Worm (Caenorhabditis elegans) whole organism, mixed stage, embryonic: ENCODE results near the gene unc-53.
A peak's percentile ranks its signal among the peaks of the same experiment; 100 is the strongest.

Experiments used
- M03D4.4 ChIP-seq: sonication (generic microtip); optimal IDR thresholded peaks from 2 replicates; lab custom pipeline; 2017; ENCODE audit warnings: mild to moderate bottlenecking, missing genetic modification characterization, missing compliant biosample characterization
- bed-3 ChIP-seq: fragments of 200-800 bp; sonication (Bioruptor generic); optimal IDR thresholded peaks from 3 replicates; lab custom pipeline; 2018; ENCODE audit warnings: mild to moderate bottlenecking, missing genetic modification characterization, moderate library complexity, missing compliant biosample characterization
- blmp-1 ChIP-seq: fragments of 150-350 bp; optimal IDR thresholded peaks from 2 replicates; lab custom pipeline; 2014; ENCODE audit warnings: missing biosample characterization, missing genetic modification characterization
- ceh-39 ChIP-seq: fragments of 150-350 bp; optimal IDR thresholded peaks from 2 replicates; lab custom pipeline; 2014; ENCODE audit warnings: missing biosample characterization, missing genetic modification characterization
- ceh-43 ChIP-seq: fragments of 200-800 bp; sonication (Bioruptor generic); optimal IDR thresholded peaks from 2 replicates; lab custom pipeline; 2018; ENCODE audit warnings: mild to moderate bottlenecking, missing genetic modification characterization, moderate library complexity, missing compliant biosample characterization
- ceh-83 ChIP-seq: fragments of 200-800 bp; sonication (Bioruptor generic); optimal IDR thresholded peaks from 2 replicates; lab custom pipeline; 2018; ENCODE audit warnings: mild to moderate bottlenecking, missing genetic modification characterization, missing compliant biosample characterization
- ces-1 ChIP-seq: fragments of 150-350 bp; optimal IDR thresholded peaks from 2 replicates; lab custom pipeline; 2014; ENCODE audit warnings: missing biosample characterization, missing genetic modification reagents, missing genetic modification characterization
- drap-1 ChIP-seq: fragments of 200-800 bp; sonication (Bioruptor generic); optimal IDR thresholded peaks from 3 replicates; lab custom pipeline; 2018; ENCODE audit warnings: mild to moderate bottlenecking, missing genetic modification characterization, missing compliant biosample characterization
- elt-1 ChIP-seq: sonication (generic microtip); optimal IDR thresholded peaks from 2 replicates; lab custom pipeline; 2017; ENCODE audit warnings: missing genetic modification characterization, mild to moderate bottlenecking, missing compliant biosample characterization, antibody characterized with exemption, moderate library complexity, borderline replicate concordance; ENCODE audit not compliant: insufficient read depth
- elt-3 ChIP-seq: fragments of 150-350 bp; optimal IDR thresholded peaks from 2 replicates; lab custom pipeline; 2014; ENCODE audit warnings: missing biosample characterization, missing genetic modification characterization
- flh-1 ChIP-seq: fragments of 200-800 bp; sonication (Bioruptor generic); optimal IDR thresholded peaks from 2 replicates; lab custom pipeline; 2018; ENCODE audit warnings: mild to moderate bottlenecking, missing genetic modification characterization, moderate library complexity, missing compliant biosample characterization
- ham-2 ChIP-seq: fragments of 200-800 bp; sonication (Bioruptor generic); optimal IDR thresholded peaks from 2 replicates; lab custom pipeline; 2018; ENCODE audit warnings: mild to moderate bottlenecking, missing genetic modification characterization, missing compliant biosample characterization
- hlh-1 ChIP-seq: fragments of 150-350 bp; optimal IDR thresholded peaks from 2 replicates; lab custom pipeline; 2014; ENCODE audit warnings: missing biosample characterization, missing genetic modification reagents, missing genetic modification characterization
- lin-13 ChIP-seq: fragments of 150-350 bp; optimal IDR thresholded peaks from 2 replicates; lab custom pipeline; 2014; ENCODE audit warnings: missing biosample characterization, missing genetic modification characterization
- lin-32 ChIP-seq: fragments of 200-800 bp; sonication (Bioruptor generic); optimal IDR thresholded peaks from 2 replicates; lab custom pipeline; 2018; ENCODE audit warnings: mild to moderate bottlenecking, missing genetic modification characterization, missing compliant biosample characterization
- lsy-2 ChIP-seq: fragments of 150-350 bp; optimal IDR thresholded peaks from 2 replicates; lab custom pipeline; 2014; ENCODE audit warnings: missing biosample characterization, missing genetic modification characterization
- mab-5 ChIP-seq: fragments of 150-350 bp; optimal IDR thresholded peaks from 2 replicates; lab custom pipeline; 2014; ENCODE audit warnings: missing biosample characterization, missing genetic modification characterization
- mls-2 ChIP-seq: sonication (generic microtip); optimal IDR thresholded peaks from 2 replicates; lab custom pipeline; 2016; ENCODE audit warnings: mild to moderate bottlenecking, missing genetic modification characterization, moderate library complexity, missing compliant biosample characterization
- nhr-12 ChIP-seq: fragments of 150-350 bp; optimal IDR thresholded peaks from 2 replicates; lab custom pipeline; 2014; ENCODE audit warnings: missing biosample characterization, missing genetic modification characterization
- nhr-2 ChIP-seq: fragments of 150-350 bp; optimal IDR thresholded peaks from 2 replicates; lab custom pipeline; 2014; ENCODE audit warnings: missing biosample characterization, missing genetic modification characterization
- nhr-237 ChIP-seq: fragments of 150-350 bp; optimal IDR thresholded peaks from 2 replicates; lab custom pipeline; 2014; ENCODE audit warnings: missing biosample characterization, missing genetic modification characterization
- nhr-28 ChIP-seq: fragments of 150-350 bp; optimal IDR thresholded peaks from 2 replicates; lab custom pipeline; 2014; ENCODE audit warnings: missing biosample characterization, missing genetic modification characterization
- nhr-76 ChIP-seq: sonication (generic microtip); optimal IDR thresholded peaks from 2 replicates; lab custom pipeline; 2017; ENCODE audit warnings: missing biosample characterization, missing genetic modification characterization
- pha-4 ChIP-seq: fragments of 150-350 bp; optimal IDR thresholded peaks from 2 replicates; lab custom pipeline; 2018; ENCODE audit warnings: missing biosample characterization, missing genetic modification reagents, missing genetic modification characterization
- sem-2 ChIP-seq: fragments of 200-800 bp; sonication (Bioruptor generic); optimal IDR thresholded peaks from 2 replicates; lab custom pipeline; 2018; ENCODE audit warnings: mild to moderate bottlenecking, missing genetic modification characterization, missing compliant biosample characterization
- snpc-4 ChIP-seq: fragments of 150-350 bp; optimal IDR thresholded peaks from 2 replicates; lab custom pipeline; 2014; ENCODE audit warnings: missing biosample characterization, missing genetic modification characterization
- sptf-1 ChIP-seq: sonication (generic microtip); optimal IDR thresholded peaks from 2 replicates; lab custom pipeline; 2017; ENCODE audit warnings: mild to moderate bottlenecking, missing genetic modification characterization, moderate library complexity, missing compliant biosample characterization
- tbx-8 ChIP-seq: fragments of 200-800 bp; sonication (Bioruptor generic); optimal IDR thresholded peaks from 2 replicates; lab custom pipeline; 2018; ENCODE audit warnings: mild to moderate bottlenecking, missing genetic modification characterization, moderate library complexity, missing compliant biosample characterization
- unc-120 ChIP-seq: sonication (generic microtip); optimal IDR thresholded peaks from 2 replicates; lab custom pipeline; 2017; ENCODE audit warnings: missing genetic modification characterization, missing compliant biosample characterization; ENCODE audit not compliant: poor library complexity, severe bottlenecking
- unc-39 ChIP-seq: fragments of 150-350 bp; optimal IDR thresholded peaks from 2 replicates; lab custom pipeline; 2014; ENCODE audit warnings: missing biosample characterization, missing genetic modification characterization
- unc-62 ChIP-seq: fragments of 150-350 bp; optimal IDR thresholded peaks from 2 replicates; lab custom pipeline; 2014; ENCODE audit warnings: missing biosample characterization, missing genetic modification reagents, missing genetic modification characterization
- zip-8 ChIP-seq: fragments of 150-350 bp; optimal IDR thresholded peaks from 2 replicates; lab custom pipeline; 2014; ENCODE audit warnings: missing biosample characterization, missing genetic modification characterization
- ztf-11 ChIP-seq: fragments of 150-350 bp; optimal IDR thresholded peaks from 2 replicates; lab custom pipeline; 2014; ENCODE audit warnings: missing biosample characterization, missing genetic modification characterization

unc-53 gene

ce11 chrII:11089356-11089755, at the start of gene unc-53:
Gene unc-53, minus strand, starts transcription at chrII:11089456.
- TF ChIP-seq flh-1: no peak
- no peak for TF ChIP-seq snpc-4 (tag; lab: Kevin White, UChicago)
- TF ChIP-seq ces-1 (GFP tag; lab: Kevin White, UChicago): no peak
- no peak for TF ChIP-seq mab-5
- no peak for TF ChIP-seq tbx-8 (GFP tag; lab: Kevin White, UChicago)
- TF ChIP-seq nhr-12 (tag; lab: Kevin White, UChicago): no peak
- TF ChIP-seq lin-13 (tag; lab: Kevin White, UChicago): no peak
- TF ChIP-seq ceh-83 (GFP tag; lab: Kevin White, UChicago): no peak

ce11 chrII:11135773-11136172, 46.5 kb upstream of the unc-53 start:
- TF ChIP-seq ceh-39 (tag; lab: Kevin White, UChicago) (no peak), unc-62 (GFP tag; lab: Kevin White, UChicago) (peak; percentile 78)

DNA sequence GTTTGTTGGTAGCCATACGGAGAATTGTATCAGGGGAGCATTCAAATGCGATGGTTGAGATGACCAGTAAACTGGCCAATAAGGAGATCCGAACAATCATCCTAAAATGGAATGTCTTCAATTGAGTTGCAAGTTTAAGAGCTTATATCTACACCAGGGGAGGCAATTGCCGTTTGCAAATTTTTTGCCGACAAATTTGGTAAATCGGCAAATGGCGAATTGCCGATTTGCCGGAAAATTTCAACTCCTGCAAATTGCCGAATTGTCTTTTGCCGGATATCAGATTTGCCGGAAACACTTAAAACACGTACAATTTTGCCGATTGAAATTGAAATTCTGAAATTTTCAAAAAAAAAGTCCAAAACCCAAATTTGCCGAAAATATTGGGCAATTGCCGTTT, 45.6 kb upstream of the unc-53 start, which contains the start of gene F40F8.5:
F40F8.5 (minus strand) TSS at position 101 of the 400 bp plus-strand sequence.
- no peak for TF ChIP-seq ceh-83 (GFP tag; lab: Kevin White, UChicago)
- TF ChIP-seq M03D4.4: no peak
- no peak for TF ChIP-seq sem-2 (GFP tag; lab: Kevin White, UChicago)
- TF ChIP-seq snpc-4 (tag; lab: Kevin White, UChicago): no peak
- no peak for TF ChIP-seq elt-3
- no peak for TF ChIP-seq sptf-1 (tag; lab: Kevin White, UChicago)
- no peak for TF ChIP-seq pha-4 (tag; lab: Kevin White, UChicago)
- TF ChIP-seq, all 35 proteins: peak for 0

- TF ChIP-seq unc-39 (tag; lab: Kevin White, UChicago): no peak
- TF ChIP-seq elt-1 (tag; lab: Kevin White, UChicago): no peak
- TF ChIP-seq ham-2 (GFP tag; lab: Kevin White, UChicago): no peak
- peak; percentile 6 for TF ChIP-seq ces-1 (GFP tag; lab: Kevin White, UChicago)
- no peak for TF ChIP-seq mls-2 (tag; lab: Kevin White, UChicago)
- no peak for TF ChIP-seq nhr-2 (tag; lab: Kevin White, UChicago)
- no peak for TF ChIP-seq snpc-4 (tag; lab: Kevin White, UChicago)
- no peak for TF ChIP-seq unc-62 (GFP tag; lab: Kevin White, UChicago)
- TF ChIP-seq lin-13 (tag; lab: Kevin White, UChicago): no peak
- TF ChIP-seq ceh-83 (GFP tag; lab: Kevin White, UChicago): no peak
- no peak for TF ChIP-seq ceh-43 (GFP tag; lab: Kevin White, UChicago)
- no peak for TF ChIP-seq drap-1 (GFP tag; lab: Kevin White, UChicago)
- peak; percentile 4 for TF ChIP-seq ceh-39 (tag; lab: Kevin White, UChicago)
- TF ChIP-seq lsy-2 (tag; lab: Kevin White, UChicago): peak; percentile 59
- TF ChIP-seq sem-2 (GFP tag; lab: Kevin White, UChicago): no peak
- no peak for TF ChIP-seq zip-8 (tag; lab: Kevin White, UChicago)
- TF ChIP-seq unc-120 (tag; lab: Kevin White, UChicago): peak; percentile 27
- no peak for TF ChIP-seq elt-3
- TF ChIP-seq mab-5: no peak
- no peak for TF ChIP-seq bed-3 (GFP tag; lab: Kevin White, UChicago)
- no peak for TF ChIP-seq flh-1
- no peak for TF ChIP-seq nhr-76 (tag; lab: Kevin White, UChicago)
- TF ChIP-seq nhr-237 (tag; lab: Kevin White, UChicago): peak; percentile 3
- TF ChIP-seq ztf-11: no peak
- TF ChIP-seq blmp-1: peak; percentile 4
Observed at ce11 chrII:11132542-11132941, 43.3 kb upstream of the unc-53 start, which contains the start of gene F40F8.11. Gene F40F8.11, minus strand, starts transcription at chrII:11132590.

ce11 chrII:11129517-11129916, 40.3 kb upstream of the unc-53 start, which contains the start of gene F40F8.12:
Gene F40F8.12, plus strand, starts transcription at chrII:11129817.
- TF ChIP-seq pha-4 (tag; lab: Kevin White, UChicago): no peak
- TF ChIP-seq nhr-237 (tag; lab: Kevin White, UChicago): no peak
- no peak for TF ChIP-seq hlh-1 (tag; lab: Kevin White, UChicago)
- TF ChIP-seq ceh-43 (GFP tag; lab: Kevin White, UChicago): no peak
- no peak for TF ChIP-seq lin-32 (GFP tag; lab: Kevin White, UChicago)
- TF ChIP-seq nhr-12 (tag; lab: Kevin White, UChicago): no peak
- TF ChIP-seq ceh-83 (GFP tag; lab: Kevin White, UChicago): no peak
- TF ChIP-seq nhr-28 (tag; lab: Kevin White, UChicago): no peak
